Fruit fly (Drosophila melanogaster): Measurements from ENCODE around the gene Hsc70-2.

Hsc70-2 gene

DNA sequence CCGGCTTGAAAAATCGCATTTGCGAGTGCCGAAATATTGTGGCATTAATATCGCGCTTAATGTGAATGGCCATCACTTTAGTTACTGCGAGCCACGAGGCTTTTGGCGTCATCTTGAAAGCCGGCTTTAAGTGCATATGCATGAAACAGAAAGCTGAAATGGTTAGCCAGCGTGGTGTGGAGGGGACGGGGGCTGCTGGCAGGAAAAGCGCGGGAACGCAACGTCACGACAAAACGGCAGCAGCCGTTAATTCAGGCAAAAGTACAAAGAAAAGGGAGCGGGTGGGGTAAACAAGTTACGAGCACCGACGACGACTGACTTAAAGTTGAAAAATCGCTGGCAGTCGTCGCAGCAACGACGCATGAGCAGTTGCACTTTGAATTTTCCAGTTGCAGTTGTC is 29.2 kb upstream of the Hsc70-2 start:
- no peak for TF ChIP-seq aop (GFP tag; IDR thresholded peaks at IDR 0.05)
- TF ChIP-seq CG2678 (tag; optimal IDR thresholded peaks at IDR 0.05) = no peak
- TF ChIP-seq CG34422 (GFP tag; IDR thresholded peaks at IDR 0.05) = peak; percentile 20; the same call in 1 of the 3 replicates
- no peak for TF ChIP-seq ssp (GFP tag; IDR thresholded peaks at IDR 0.05)
- no peak for TF ChIP-seq CG1603 (tag; optimal IDR thresholded peaks at IDR 0.05)
- no peak for TF ChIP-seq CG10462 (GFP tag; optimal IDR thresholded peaks at IDR 0.05)
- no peak for TF ChIP-seq Hr39 (optimal IDR thresholded peaks at IDR 0.05)
- no peak for TF ChIP-seq CG3726 (GFP tag; IDR thresholded peaks at IDR 0.05)
- TF ChIP-seq CG12299 (tag; optimal IDR thresholded peaks at IDR 0.05) = no peak
- TF ChIP-seq CG3281 (GFP tag; optimal IDR thresholded peaks at IDR 0.05) = no peak
- TF ChIP-seq cato (GFP tag; optimal IDR thresholded peaks at IDR 0.05; ENCODE audit: borderline replicate concordance) = no peak
- TF ChIP-seq otp (GFP tag; IDR thresholded peaks at IDR 0.05) = no peak
- no peak for TF ChIP-seq tgo (GFP tag; IDR thresholded peaks at IDR 0.05)
- TF ChIP-seq CG10565 (GFP tag; optimal IDR thresholded peaks at IDR 0.05) = no peak
- no peak for TF ChIP-seq CG1233 (GFP tag; optimal IDR thresholded peaks at IDR 0.05)
- TF ChIP-seq knrl (GFP tag; IDR thresholded peaks at IDR 0.05; ENCODE audit: partially characterized antibody) = no peak
- no peak for TF ChIP-seq CG3407 (GFP tag; optimal IDR thresholded peaks at IDR 0.05)
- peak; percentile 5 for TF ChIP-seq Dp (GFP tag; optimal IDR thresholded peaks at IDR 0.05)
- no peak for TF ChIP-seq dmrt11E (tag; optimal IDR thresholded peaks at IDR 0.05)
- TF ChIP-seq Dll (GFP tag; IDR thresholded peaks at IDR 0.05; ENCODE audit: partially characterized antibody) = 0 out of 4 replicates have a peak, but pooled peaks have one; percentile 20
- no peak for TF ChIP-seq gsb-n (tag; optimal IDR thresholded peaks at IDR 0.05)
- no peak for TF ChIP-seq Six4 (GFP tag; optimal IDR thresholded peaks at IDR 0.05)
- TF ChIP-seq pros (GFP tag; optimal IDR thresholded peaks at IDR 0.05) = no peak
- no peak for TF ChIP-seq Hr78 (GFP tag; optimal IDR thresholded peaks at IDR 0.05)
- TF ChIP-seq nerfin-2 (GFP tag; IDR thresholded peaks at IDR 0.05; ENCODE audit: partially characterized antibody) = no peak
- TF ChIP-seq sc (optimal IDR thresholded peaks at IDR 0.05) = no peak
- TF ChIP-seq sc (GFP tag; optimal IDR thresholded peaks at IDR 0.05) = no peak
- TF ChIP-seq fru (optimal IDR thresholded peaks at IDR 0.05) = no peak
- TF ChIP-seq tll (GFP tag; optimal IDR thresholded peaks at IDR 0.05) = no peak
- TF ChIP-seq ap (GFP tag; IDR thresholded peaks at IDR 0.05) = no peak; the same call in 1 of the 2 replicates
- no peak for TF ChIP-seq CG4424 (GFP tag; optimal IDR thresholded peaks at IDR 0.05)
- TF ChIP-seq croc (GFP tag; conservative IDR thresholded peaks at IDR 0.05) = no peak
- TF ChIP-seq Trl (optimal IDR thresholded peaks at IDR 0.05) = no peak
- no peak for TF ChIP-seq Trl (GFP tag; optimal IDR thresholded peaks at IDR 0.05)
- TF ChIP-seq br (optimal IDR thresholded peaks at IDR 0.05) = no peak
- TF ChIP-seq inv (GFP tag; IDR thresholded peaks at IDR 0.05; ENCODE audit: partially characterized antibody) = no peak
- no peak for TF ChIP-seq CG5245 (GFP tag; optimal IDR thresholded peaks at IDR 0.05)
- TF ChIP-seq ATbp (GFP tag; optimal IDR thresholded peaks at IDR 0.05) = no peak
- TF ChIP-seq Med (GFP tag) = peak; percentile 0
- TF ChIP-seq Blimp-1 (GFP tag; optimal IDR thresholded peaks at IDR 0.05) = peak; percentile 57
- 0 out of 3 replicates have a peak, but pooled peaks have one; percentile 12 for TF ChIP-seq CG2199 (GFP tag; IDR thresholded peaks at IDR 0.05)
- peak; percentile 52 for TF ChIP-seq Deaf1 (tag; optimal IDR thresholded peaks at IDR 0.05)
- no peak for TF ChIP-seq btn (GFP tag; optimal IDR thresholded peaks at IDR 0.05)
- no peak for TF ChIP-seq CG12659 (GFP tag; optimal IDR thresholded peaks at IDR 0.05)
- no peak for TF ChIP-seq crp (GFP tag; optimal IDR thresholded peaks at IDR 0.05)
- TF ChIP-seq emc (GFP tag; optimal IDR thresholded peaks at IDR 0.05) = no peak
- TF ChIP-seq CG13123 (GFP tag; optimal IDR thresholded peaks at IDR 0.05) = no peak
- no peak for TF ChIP-seq CG10654 (GFP tag; optimal IDR thresholded peaks at IDR 0.05)
- TF ChIP-seq Scr (GFP tag; IDR thresholded peaks at IDR 0.05; ENCODE audit: partially characterized antibody) = no peak
- peak; percentile 63 for TF ChIP-seq crol (GFP tag; IDR thresholded peaks at IDR 0.05)
- TF ChIP-seq CG9727 (GFP tag; optimal IDR thresholded peaks at IDR 0.05) = no peak
- TF ChIP-seq Side (GFP tag; optimal IDR thresholded peaks at IDR 0.05) = no peak

All from whole organism, embryonic.